Fruit fly (Drosophila melanogaster) whole organism, embryonic: Measurements from ENCODE around the gene cindr.

Experiments used
- Blimp-1 ChIP-seq: fragments of 200-800 bp; sonication (Bioruptor generic); optimal IDR thresholded peaks from 3 replicates; lab custom pipeline; 2018; ENCODE audit warnings: missing biosample characterization, missing genetic modification characterization, mild to moderate bottlenecking, moderate library complexity, missing genetic modification reagents
- CG10979 ChIP-seq: fragments of 200-800 bp; sonication (Bioruptor generic); optimal IDR thresholded peaks from 2 replicates; lab custom pipeline; 2018; ENCODE audit warnings: missing biosample characterization, mild to moderate bottlenecking, missing genetic modification characterization, moderate library complexity
- CG12155 ChIP-seq: fragments of 200-800 bp; sonication (Bioruptor generic); optimal IDR thresholded peaks from 3 replicates; lab custom pipeline; 2016; ENCODE audit warnings: missing biosample characterization, missing genetic modification characterization
- CG12942 ChIP-seq: fragments of 200-800 bp; sonication (Bioruptor generic); optimal IDR thresholded peaks from 3 replicates; lab custom pipeline; 2016; ENCODE audit warnings: missing biosample characterization, missing genetic modification characterization
- CG14965 ChIP-seq: fragments of 200-800 bp; sonication (Bioruptor generic); optimal IDR thresholded peaks from 2 replicates; lab custom pipeline; 2016; ENCODE audit warnings: missing biosample characterization, missing genetic modification characterization, borderline replicate concordance
- CG1602 ChIP-seq: fragments of 200-800 bp; sonication (Bioruptor generic); optimal IDR thresholded peaks from 3 replicates; lab custom pipeline; 2016; ENCODE audit warnings: missing biosample characterization, missing genetic modification characterization
- CG2116 ChIP-seq: fragments of 200-800 bp; sonication (Bioruptor generic); optimal IDR thresholded peaks from 3 replicates; lab custom pipeline; 2018; ENCODE audit warnings: missing biosample characterization, mild to moderate bottlenecking, missing genetic modification characterization
- CG30403 ChIP-seq: fragments of 200-800 bp; sonication (Bioruptor generic); optimal IDR thresholded peaks from 3 replicates; lab custom pipeline; 2016; ENCODE audit warnings: missing biosample characterization, missing genetic modification characterization
- CG3065 ChIP-seq: fragments of 200-800 bp; sonication (Bioruptor generic); optimal IDR thresholded peaks from 2 replicates; lab custom pipeline; 2016; ENCODE audit warnings: missing biosample characterization, missing genetic modification characterization
- CG31365 ChIP-seq: fragments of 200-800 bp; sonication (Bioruptor generic); optimal IDR thresholded peaks from 2 replicates; lab custom pipeline; 2018; ENCODE audit warnings: missing biosample characterization, mild to moderate bottlenecking, missing genetic modification characterization
- CG31441 ChIP-seq: fragments of 200-800 bp; sonication (Bioruptor generic); IDR thresholded peaks from 2 replicates; pipeline ENCODE4 v1.3.6; 2022; ENCODE audit warnings: missing biosample characterization, missing genetic modification characterization
- CG4282 ChIP-seq: fragments of 200-800 bp; sonication (Bioruptor generic); optimal IDR thresholded peaks from 2 replicates; lab custom pipeline; 2016; ENCODE audit warnings: missing biosample characterization, missing genetic modification characterization
- CG4424 ChIP-seq: fragments of 200-800 bp; sonication (Bioruptor generic); optimal IDR thresholded peaks from 3 replicates; lab custom pipeline; 2016; ENCODE audit warnings: missing biosample characterization, missing genetic modification characterization
- CG4730 ChIP-seq: fragments of 200-800 bp; sonication (Bioruptor generic); IDR thresholded peaks from 2 replicates; pipeline ENCODE4 v1.3.6; 2022; ENCODE audit warnings: missing biosample characterization, missing genetic modification characterization
- CG7786 ChIP-seq: fragments of 200-800 bp; sonication (Bioruptor generic); optimal IDR thresholded peaks from 2 replicates; lab custom pipeline; 2016; ENCODE audit warnings: missing biosample characterization, missing genetic modification characterization
- CG7963 ChIP-seq: fragments of 200-800 bp; sonication (Bioruptor generic); IDR thresholded peaks from 3 replicates; pipeline ENCODE4 v1.3.6; 2022; ENCODE audit warnings: missing biosample characterization, missing genetic modification characterization; ENCODE audit not compliant: partially characterized antibody
- CG8359 ChIP-seq: fragments of 200-800 bp; sonication (Bioruptor generic); optimal IDR thresholded peaks from 2 replicates; lab custom pipeline; 2017; ENCODE audit warnings: missing biosample characterization, mild to moderate bottlenecking, missing genetic modification characterization, borderline replicate concordance
- D19A ChIP-seq: fragments of 200-800 bp; optimal IDR thresholded peaks from 3 replicates; lab custom pipeline; 2019; ENCODE audit warnings: missing biosample characterization, mild to moderate bottlenecking, missing genetic modification characterization, moderate library complexity
- D19B ChIP-seq: fragments of 200-800 bp; sonication (Bioruptor generic); optimal IDR thresholded peaks from 2 replicates; lab custom pipeline; 2017; ENCODE audit warnings: missing biosample characterization, mild to moderate bottlenecking, missing genetic modification characterization
- Elba2 ChIP-seq: fragments of 200-800 bp; sonication (Bioruptor generic); optimal IDR thresholded peaks from 3 replicates; lab custom pipeline; 2016; ENCODE audit warnings: missing biosample characterization, missing genetic modification characterization
- HLH54F ChIP-seq: fragments of 200-800 bp; sonication (Bioruptor generic); optimal IDR thresholded peaks from 3 replicates; lab custom pipeline; 2016; ENCODE audit warnings: missing biosample characterization, missing genetic modification characterization
- HmgD ChIP-seq: fragments of 200-800 bp; sonication (Bioruptor generic); optimal IDR thresholded peaks from 3 replicates; lab custom pipeline; 2016; ENCODE audit warnings: missing biosample characterization, missing genetic modification characterization
- Hr78 ChIP-seq, 2 experiments: fragments of 200-800 bp in 1 of 2; fragments of >200 bp in 1 of 2; sonication (Bioruptor generic) in 1 of 2; optimal IDR thresholded peaks; 2 replicates each; lab custom pipeline; 2017 to 2019; ENCODE audit warnings: missing biosample characterization in 2 of 2, missing genetic modification characterization in 2 of 2, mild to moderate bottlenecking in 1 of 2, moderate library complexity in 1 of 2
- Meics ChIP-seq: fragments of 200-800 bp; sonication (Bioruptor generic); optimal IDR thresholded peaks from 2 replicates; lab custom pipeline; 2017; ENCODE audit warnings: missing biosample characterization, mild to moderate bottlenecking, missing genetic modification characterization
- Mrtf ChIP-seq: fragments of 200-800 bp; sonication (Bioruptor generic); IDR thresholded peaks from 3 replicates; pipeline ENCODE4 v1.3.6; 2022; ENCODE audit warnings: missing biosample characterization, missing genetic modification characterization
- Trl ChIP-seq, 3 experiments: fragments of >200 bp in 2 of 3; fragments of 200-800 bp in 1 of 3; sonication (Bioruptor generic) in 1 of 3; optimal IDR thresholded peaks; 2 replicates in 1 of 3; 3 replicates in 2 of 3; lab custom pipeline; 2016 to 2017; ENCODE audit warnings: missing biosample characterization in 1 of 3, missing genetic modification characterization in 1 of 3
- YL-1 ChIP-seq: fragments of 200-800 bp; sonication (Bioruptor generic); optimal IDR thresholded peaks from 3 replicates; lab custom pipeline; 2017; ENCODE audit warnings: missing biosample characterization, mild to moderate bottlenecking, missing genetic modification characterization
- ab ChIP-seq: fragments of 200-800 bp; sonication (Bioruptor generic); optimal IDR thresholded peaks from 2 replicates; lab custom pipeline; 2016; ENCODE audit warnings: missing biosample characterization, missing genetic modification characterization
- ap ChIP-seq: fragments of 200-800 bp; sonication (Bioruptor generic); IDR thresholded peaks from 2 replicates; pipeline ENCODE4 v1.3.6; 2022; ENCODE audit warnings: missing biosample characterization, missing genetic modification characterization
- az2 ChIP-seq: fragments of 200-800 bp; sonication (Bioruptor generic); optimal IDR thresholded peaks from 3 replicates; lab custom pipeline; 2016; ENCODE audit warnings: missing biosample characterization, missing genetic modification characterization
- bcd ChIP-seq: fragments of 200-800 bp; sonication (Bioruptor generic); optimal IDR thresholded peaks from 2 replicates; lab custom pipeline; 2017; ENCODE audit warnings: missing biosample characterization, mild to moderate bottlenecking, missing genetic modification characterization
- chn ChIP-seq: fragments of 200-800 bp; sonication (Bioruptor generic); optimal IDR thresholded peaks from 2 replicates; lab custom pipeline; 2016; ENCODE audit warnings: missing biosample characterization, missing genetic modification characterization
- dmrt99B ChIP-seq: fragments of 200-800 bp; sonication (Bioruptor generic); optimal IDR thresholded peaks from 2 replicates; lab custom pipeline; 2018; ENCODE audit warnings: missing biosample characterization, mild to moderate bottlenecking, missing genetic modification characterization, moderate library complexity
- en ChIP-seq: fragments of 200-800 bp; sonication (Bioruptor generic); optimal IDR thresholded peaks from 2 replicates; lab custom pipeline; 2016; ENCODE audit warnings: missing biosample characterization, missing genetic modification characterization
- ewg ChIP-seq: fragments of 200-800 bp; sonication (Bioruptor generic); optimal IDR thresholded peaks from 3 replicates; lab custom pipeline; 2017; ENCODE audit warnings: mild to moderate bottlenecking, missing biosample characterization, missing genetic modification reagents, missing genetic modification characterization
- fd102C ChIP-seq: fragments of 200-800 bp; sonication (Bioruptor generic); optimal IDR thresholded peaks from 2 replicates; lab custom pipeline; 2018; ENCODE audit warnings: missing biosample characterization, mild to moderate bottlenecking, missing genetic modification characterization, moderate library complexity
- gfzf ChIP-seq: fragments of 200-800 bp; sonication (Bioruptor generic); optimal IDR thresholded peaks from 2 replicates; lab custom pipeline; 2016; ENCODE audit warnings: missing biosample characterization, mild to moderate bottlenecking, missing genetic modification characterization, moderate library complexity
- grau ChIP-seq: fragments of 200-800 bp; optimal IDR thresholded peaks from 3 replicates; lab custom pipeline; 2019; ENCODE audit warnings: missing biosample characterization, mild to moderate bottlenecking, missing genetic modification characterization, moderate library complexity
- gsb ChIP-seq: fragments of 200-800 bp; sonication (Bioruptor generic); IDR thresholded peaks from 2 replicates; pipeline ENCODE4 v1.3.6; 2022; ENCODE audit warnings: missing biosample characterization, missing genetic modification characterization
- lab ChIP-seq: fragments of 200-800 bp; sonication (Bioruptor generic); optimal IDR thresholded peaks from 3 replicates; lab custom pipeline; 2017; ENCODE audit warnings: missing biosample characterization, missing genetic modification characterization, mild to moderate bottlenecking, moderate library complexity, missing genetic modification reagents
- nom ChIP-seq: fragments of 200-800 bp; sonication (Bioruptor generic); optimal IDR thresholded peaks from 2 replicates; lab custom pipeline; 2017; ENCODE audit warnings: missing biosample characterization, missing genetic modification characterization, mild to moderate bottlenecking, moderate library complexity, missing genetic modification reagents
- pho ChIP-seq: fragments of 200-800 bp; sonication (Bioruptor generic); optimal IDR thresholded peaks from 2 replicates; lab custom pipeline; 2016; ENCODE audit warnings: missing biosample characterization, missing genetic modification characterization
- schlank ChIP-seq: fragments of 200-800 bp; sonication (Bioruptor generic); optimal IDR thresholded peaks from 2 replicates; lab custom pipeline; 2018; ENCODE audit warnings: missing biosample characterization, mild to moderate bottlenecking, missing genetic modification characterization
- sd ChIP-seq: fragments of 200-800 bp; sonication (Bioruptor generic); optimal IDR thresholded peaks from 3 replicates; lab custom pipeline; 2018; ENCODE audit warnings: missing biosample characterization, mild to moderate bottlenecking, missing genetic modification characterization, moderate library complexity
- sens-2 ChIP-seq: fragments of 200-800 bp; sonication (Bioruptor generic); IDR thresholded peaks from 2 replicates; pipeline ENCODE4 v1.3.6; 2022; ENCODE audit warnings: missing biosample characterization, missing genetic modification characterization
- sqz ChIP-seq: fragments of 200-800 bp; sonication (Bioruptor generic); optimal IDR thresholded peaks from 3 replicates; lab custom pipeline; 2018; ENCODE audit warnings: missing biosample characterization, mild to moderate bottlenecking, missing genetic modification characterization
- tio ChIP-seq: fragments of 200-800 bp; sonication (Bioruptor generic); optimal IDR thresholded peaks from 2 replicates; lab custom pipeline; 2017; ENCODE audit warnings: missing biosample characterization, missing genetic modification characterization, inconsistent platforms
- unpg ChIP-seq: fragments of 200-800 bp; sonication (Bioruptor generic); optimal IDR thresholded peaks from 3 replicates; lab custom pipeline; 2018; ENCODE audit warnings: missing biosample characterization, mild to moderate bottlenecking, missing genetic modification characterization, moderate library complexity
- wek ChIP-seq: fragments of 200-800 bp; sonication (Bioruptor generic); optimal IDR thresholded peaks from 3 replicates; lab custom pipeline; 2018; ENCODE audit warnings: missing biosample characterization, mild to moderate bottlenecking, missing genetic modification characterization, moderate library complexity

cindr gene

dm6 chr3R:30797323-30797911, 11.0 kb upstream of the cindr start (continued):
- TF ChIP-seq Blimp-1 (GFP tag; lab: Kevin White, UChicago) (peak; percentile 56), en (GFP tag; lab: Kevin White, UChicago) (no peak), sd (no peak), bcd (peak; percentile 67), CG8359 (GFP tag; lab: Kevin White, UChicago) (no peak), sqz (no peak), Mrtf (peak; percentile 45; the same call in 2 of the 3 replicates), YL-1 (GFP tag; lab: Kevin White, UChicago) (no peak), CG12942 (GFP tag; lab: Kevin White, UChicago) (peak; percentile 50), wek (GFP tag; lab: Kevin White, UChicago) (no peak), ap (GFP tag; lab: Robert Waterston, UW) (peak; percentile 52), az2 (GFP tag; lab: Kevin White, UChicago) (peak; percentile 54), ab (GFP tag; lab: Kevin White, UChicago) (no peak), D19A (tag; lab: Kevin White, UChicago) (peak; percentile 57), CG1602 (GFP tag; lab: Kevin White, UChicago) (peak; percentile 12), grau (tag; lab: Kevin White, UChicago) (peak; percentile 78), CG12155 (peak; percentile 59), chn (GFP tag; lab: Kevin White, UChicago) (peak; percentile 34), Elba2 (GFP tag; lab: Kevin White, UChicago) (no peak), HmgD (GFP tag; lab: Kevin White, UChicago) (no peak), CG31441 (GFP tag; lab: Robert Waterston, UW) (peak; percentile 57; the same call in 1 of the 2 replicates), CG4424 (GFP tag; lab: Kevin White, UChicago) (peak; percentile 64), Meics (GFP tag; lab: Kevin White, UChicago) (peak; percentile 70), CG4730 (GFP tag; lab: Robert Waterston, UW) (peak; percentile 64), Hr78 (GFP tag; optimal IDR thresholded peaks at IDR 0.05; lab: Kevin White, UChicago) (no peak), CG7786 (GFP tag; lab: Kevin White, UChicago) (no peak), unpg (GFP tag; lab: Kevin White, UChicago) (peak; percentile 83), CG10979 (tag; lab: Kevin White, UChicago) (peak; percentile 53), pho (GFP tag; lab: Kevin White, UChicago) (peak; percentile 5), CG7963 (GFP tag; lab: Robert Waterston, UW) (0 out of 3 replicates have a peak, but pooled peaks have one; percentile 13), tio (no peak), ewg (peak; percentile 34), CG3065 (GFP tag; lab: Kevin White, UChicago) (no peak), dmrt99B (tag; lab: Kevin White, UChicago) (peak; percentile 82), gfzf (GFP tag; lab: Kevin White, UChicago) (no peak), CG2116 (GFP tag; lab: Kevin White, UChicago) (no peak), sens-2 (GFP tag; lab: Robert Waterston, UW) (no peak), CG30403 (peak; percentile 66), gsb (peak; percentile 63), schlank (no peak), HLH54F (peak; percentile 13), nom (GFP tag; lab: Kevin White, UChicago) (no peak), CG31365 (tag; lab: Kevin White, UChicago) (no peak), CG4282 (GFP tag; lab: Kevin White, UChicago) (no peak), CG14965 (no peak), lab (GFP tag; lab: Kevin White, UChicago) (peak; percentile 73), D19B (GFP tag; lab: Kevin White, UChicago) (peak; percentile 95), Trl (optimal IDR thresholded peaks at IDR 0.05; lab: Kevin White, UChicago) (no peak), Trl (GFP tag; optimal IDR thresholded peaks at IDR 0.05; lab: Kevin White, UChicago) (peak; percentile 21), fd102C (no peak)
